Worm (Caenorhabditis elegans) whole organism, L4 larva: ENCODE results near the gene shl-1.

ENCODE experiments used
- ZK546.5 ChIP-seq, 2 experiments: sonication (generic microtip); optimal IDR thresholded peaks; 2 replicates each; lab custom pipeline; 2017; ENCODE audit warnings: missing biosample characterization in 2 of 2, missing genetic modification characterization in 2 of 2
- hif-1 ChIP-seq, 2 experiments: sonication (generic microtip); optimal IDR thresholded peaks; 2 replicates each; lab custom pipeline; 2016 to 2017; ENCODE audit warnings: missing compliant biosample characterization in 2 of 2, missing genetic modification characterization in 2 of 2, missing genetic modification reagents in 2 of 2, missing genotype in 2 of 2, mild to moderate bottlenecking in 1 of 2
- hmg-1.1 ChIP-seq: fragments of 200-800 bp; sonication (Bioruptor generic); IDR thresholded peaks from 2 replicates; pipeline ENCODE4 v1.3.6; 2022; ENCODE audit warnings: missing genetic modification reagents, missing genetic modification characterization, missing compliant biosample characterization
- jun-1 ChIP-seq: fragments of 150-350 bp; optimal IDR thresholded peaks from 2 replicates; lab custom pipeline; 2014; ENCODE audit warnings: missing biosample characterization, missing genetic modification reagents, missing genetic modification characterization
- lir-3 ChIP-seq: sonication (generic microtip); optimal IDR thresholded peaks from 2 replicates; lab custom pipeline; 2016; ENCODE audit warnings: mild to moderate bottlenecking, missing genetic modification characterization, missing compliant biosample characterization
- mdt-29 ChIP-seq: fragments of 200-800 bp; sonication (Bioruptor generic); IDR thresholded peaks from 2 replicates; pipeline ENCODE4 v1.3.6; 2022; ENCODE audit warnings: missing genetic modification reagents, missing genetic modification characterization, missing compliant biosample characterization
- nhr-25 ChIP-seq: sonication (generic microtip); optimal IDR thresholded peaks from 2 replicates; lab custom pipeline; 2017; ENCODE audit warnings: missing genetic modification characterization, mild to moderate bottlenecking, missing compliant biosample characterization, antibody characterized with exemption, moderate library complexity, borderline replicate concordance; ENCODE audit not compliant: insufficient read depth
- nhr-6 ChIP-seq: fragments of 150-350 bp; optimal IDR thresholded peaks from 2 replicates; lab custom pipeline; 2014; ENCODE audit warnings: missing biosample characterization, missing genetic modification characterization
- unc-39 ChIP-seq: sonication (generic microtip); optimal IDR thresholded peaks from 2 replicates; lab custom pipeline; 2017; ENCODE audit warnings: missing biosample characterization, missing genetic modification characterization
- unc-62 ChIP-seq, 3 experiments: fragments of 150-350 bp in 1 of 3; sonication (generic microtip); optimal IDR thresholded peaks in 2 of 3; peaks in 1 of 3; 1 replicate in 1 of 3; 2 replicates in 2 of 3; lab custom pipeline; 2014 to 2017; ENCODE audit warnings: missing biosample characterization in 3 of 3, missing genetic modification characterization in 3 of 3, missing genetic modification reagents in 3 of 3, missing genotype in 1 of 3
- zfp-3 ChIP-seq: fragments of 200-800 bp; sonication (Bioruptor generic); conservative IDR thresholded peaks from 2 replicates; pipeline ENCODE4 v1.3.6; 2022; ENCODE audit warnings: missing genetic modification reagents, missing genetic modification characterization, missing compliant biosample characterization

DNA sequence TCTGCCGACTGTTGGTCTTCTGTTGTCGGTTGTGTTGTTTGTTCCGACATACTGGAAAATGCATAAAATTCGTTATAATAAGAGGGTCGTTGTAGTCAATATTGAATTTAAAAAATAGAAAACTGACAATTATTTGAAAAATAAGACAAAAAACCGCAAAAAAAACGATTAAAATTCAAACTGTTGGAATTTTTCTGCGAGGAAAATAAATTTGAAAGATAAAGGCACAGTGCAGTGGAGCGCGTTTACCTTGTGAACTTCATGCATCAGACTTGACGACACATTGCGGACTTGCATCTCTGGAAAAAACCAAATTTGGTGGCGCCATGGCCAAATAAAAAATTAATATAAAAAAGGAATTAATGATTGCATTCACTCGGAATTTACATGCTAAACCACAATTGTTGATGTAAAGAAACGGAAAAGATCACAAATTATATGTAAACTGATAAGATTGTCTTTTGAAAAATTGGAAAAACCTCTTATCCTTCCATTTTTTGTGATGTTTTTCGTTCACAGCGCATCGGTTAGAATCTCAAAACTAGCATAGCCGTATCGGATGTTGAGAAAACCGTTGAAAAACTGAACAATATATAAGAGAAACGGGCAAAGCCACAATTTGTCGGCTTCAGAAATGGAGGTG lies 7.3 kb downstream of the shl-1 start, which contains the start of the genes hrpf-2 and bli-6:
- TF ChIP-seq hmg-1.1 (GFP tag; lab: Robert Waterston, UW), result peak; percentile 40; the same call in 1 of the 2 replicates
- TF ChIP-seq unc-39 (tag; lab: Kevin White, UChicago), result no peak
- no peak for TF ChIP-seq zfp-3 (GFP tag; lab: Robert Waterston, UW)
- TF ChIP-seq ZK546.5 (tag; optimal IDR thresholded peaks at IDR 0.05; lab: Kevin White, UChicago), result no peak
- no peak for TF ChIP-seq jun-1 (tag; lab: Kevin White, UChicago)
- TF ChIP-seq nhr-25 (tag; lab: Kevin White, UChicago), result peak; percentile 24
- peak; percentile 60 for TF ChIP-seq nhr-6 (tag; lab: Kevin White, UChicago)
- TF ChIP-seq unc-62 (GFP tag; optimal IDR thresholded peaks at IDR 0.05 in 1 of 2; lab: Kevin White, UChicago), result no peak
- no peak for TF ChIP-seq unc-62 (tag; optimal IDR thresholded peaks at IDR 0.05; lab: Kevin White, UChicago)
- no peak for TF ChIP-seq hif-1 (tag; optimal IDR thresholded peaks at IDR 0.05; lab: Kevin White, UChicago)
- no peak for TF ChIP-seq mdt-29 (GFP tag; lab: Robert Waterston, UW)
- no peak for TF ChIP-seq lir-3
